Worm (Caenorhabditis elegans): ENCODE measurements around the gene Y56A3A.22.

- TF ChIP-seq dao-5 (tag; optimal IDR thresholded peaks at IDR 0.05) = no peak
- no peak for TF ChIP-seq him-1 (tag; optimal IDR thresholded peaks at IDR 0.05)
- TF ChIP-seq W03F9.2 (tag; optimal IDR thresholded peaks at IDR 0.05) = no peak
These were observed 30.2 kb upstream of the Y56A3A.22 start, which contains the start of gene faah-5 for ce11 chrIII:11891335-11891734.
